Worm (Caenorhabditis elegans): ENCODE data around the gene unc-93.

ce11 chrIII:3632379-3632778, 11.8 kb upstream of the unc-93 start:
- TF ChIP-seq hlh-15 (tag; optimal IDR thresholded peaks at IDR 0.05) (no peak), sox-4 (tag; optimal IDR thresholded peaks at IDR 0.05) (no peak), mec-3 (tag; optimal IDR thresholded peaks at IDR 0.05; ENCODE audit: borderline replicate concordance) (no peak), elt-2 (tag; optimal IDR thresholded peaks at IDR 0.05) (no peak), ets-4 (tag; optimal IDR thresholded peaks at IDR 0.05) (no peak), pag-3 (tag; optimal IDR thresholded peaks at IDR 0.05; ENCODE audit: borderline replicate concordance) (no peak), ama-1 (optimal IDR thresholded peaks at IDR 0.05) (no peak)
